Fruit fly (Drosophila melanogaster): ENCODE measurements around the gene CG32204.

DNA sequence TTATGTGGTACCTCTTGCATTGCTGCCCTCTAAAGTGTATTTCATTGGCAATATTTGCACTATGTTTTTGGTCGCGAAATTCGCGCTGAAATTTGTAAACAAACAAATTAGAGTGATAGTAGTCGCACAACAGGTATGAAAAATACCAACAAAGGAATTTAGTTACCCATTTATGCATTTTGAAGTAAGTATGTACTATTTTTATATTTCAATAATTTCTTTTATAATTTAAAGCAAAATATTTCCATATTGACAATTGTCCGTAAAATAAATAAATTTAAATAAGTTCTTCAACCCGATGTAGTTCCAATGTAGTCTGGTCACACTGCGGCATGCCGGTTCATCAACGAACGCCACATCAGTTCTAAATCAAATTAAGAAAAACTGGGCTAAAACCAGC is 73.4 kb downstream of the CG32204 start, which contains the start of the genes Rad9 and Uggt:
- no peak for TF ChIP-seq lola (GFP tag; optimal IDR thresholded peaks at IDR 0.05)
- no peak for TF ChIP-seq pan (optimal IDR thresholded peaks at IDR 0.05)
- no peak for TF ChIP-seq OdsH (GFP tag; optimal IDR thresholded peaks at IDR 0.05)
- TF ChIP-seq Myc (optimal IDR thresholded peaks at IDR 0.05) = no peak
- peak; percentile 20 for TF ChIP-seq psq (GFP tag; optimal IDR thresholded peaks at IDR 0.05)

Data from whole organism, wandering third instar larva.